Fruit fly (Drosophila melanogaster) whole organism, embryonic: Measurements from ENCODE around the gene InR.

Source experiments
- B-H2 ChIP-seq: fragments of 200-800 bp; sonication (Bioruptor generic); optimal IDR thresholded peaks from 2 replicates; lab custom pipeline; 2018; ENCODE audit warnings: missing biosample characterization, mild to moderate bottlenecking, missing genetic modification characterization
- Blimp-1 ChIP-seq: fragments of 200-800 bp; sonication (Bioruptor generic); optimal IDR thresholded peaks from 3 replicates; lab custom pipeline; 2018; ENCODE audit warnings: missing biosample characterization, missing genetic modification characterization, mild to moderate bottlenecking, moderate library complexity, missing genetic modification reagents
- CG10462 ChIP-seq: fragments of 200-800 bp; sonication (Bioruptor generic); optimal IDR thresholded peaks from 2 replicates; lab custom pipeline; 2016; ENCODE audit warnings: missing biosample characterization, missing genetic modification characterization
- CG10979 ChIP-seq: fragments of 200-800 bp; sonication (Bioruptor generic); optimal IDR thresholded peaks from 2 replicates; lab custom pipeline; 2018; ENCODE audit warnings: missing biosample characterization, mild to moderate bottlenecking, missing genetic modification characterization, moderate library complexity
- CG12071 ChIP-seq: fragments of 200-800 bp; sonication (Bioruptor generic); optimal IDR thresholded peaks from 3 replicates; lab custom pipeline; 2018; ENCODE audit warnings: missing biosample characterization, mild to moderate bottlenecking, missing genetic modification characterization
- CG12391 ChIP-seq: fragments of 200-800 bp; sonication (Bioruptor generic); optimal IDR thresholded peaks from 3 replicates; lab custom pipeline; 2018; ENCODE audit warnings: missing biosample characterization, mild to moderate bottlenecking, missing genetic modification characterization, moderate library complexity
- CG13894 ChIP-seq: fragments of 200-800 bp; sonication (Bioruptor generic); optimal IDR thresholded peaks from 3 replicates; lab custom pipeline; 2018; ENCODE audit warnings: missing biosample characterization, mild to moderate bottlenecking, missing genetic modification characterization, moderate library complexity
- CG1832 ChIP-seq: fragments of 200-800 bp; sonication (Bioruptor generic); optimal IDR thresholded peaks from 2 replicates; lab custom pipeline; 2017; ENCODE audit warnings: missing biosample characterization, mild to moderate bottlenecking, missing genetic modification characterization, inconsistent platforms
- CG2712 ChIP-seq: fragments of 200-800 bp; optimal IDR thresholded peaks from 3 replicates; lab custom pipeline; 2019; ENCODE audit warnings: missing biosample characterization, mild to moderate bottlenecking, missing genetic modification characterization, moderate library complexity
- CG31441 ChIP-seq: fragments of 200-800 bp; sonication (Bioruptor generic); IDR thresholded peaks from 2 replicates; pipeline ENCODE4 v1.3.6; 2022; ENCODE audit warnings: missing biosample characterization, missing genetic modification characterization
- CG33213 ChIP-seq: fragments of 200-800 bp; sonication (Bioruptor generic); optimal IDR thresholded peaks from 3 replicates; lab custom pipeline; 2016; ENCODE audit warnings: missing biosample characterization, missing genetic modification characterization
- CG4360 ChIP-seq: fragments of 200-800 bp; sonication (Bioruptor generic); IDR thresholded peaks from 2 replicates; pipeline ENCODE4 v1.3.6; 2022; ENCODE audit warnings: missing biosample characterization, missing genetic modification characterization
- CG4730 ChIP-seq: fragments of 200-800 bp; sonication (Bioruptor generic); IDR thresholded peaks from 2 replicates; pipeline ENCODE4 v1.3.6; 2022; ENCODE audit warnings: missing biosample characterization, missing genetic modification characterization
- CG6254 ChIP-seq: fragments of 200-800 bp; sonication (Bioruptor generic); optimal IDR thresholded peaks from 3 replicates; lab custom pipeline; 2017; ENCODE audit warnings: mild to moderate bottlenecking, missing biosample characterization, missing genetic modification reagents, missing genetic modification characterization
- CG6683 ChIP-seq: fragments of 200-800 bp; sonication (Bioruptor generic); optimal IDR thresholded peaks from 2 replicates; lab custom pipeline; 2017; ENCODE audit warnings: missing biosample characterization, mild to moderate bottlenecking, missing genetic modification characterization, missing genetic modification reagents
- CG9876 ChIP-seq: fragments of 200-800 bp; sonication (Bioruptor generic); optimal IDR thresholded peaks from 2 replicates; lab custom pipeline; 2016; ENCODE audit warnings: missing biosample characterization, missing genetic modification characterization
- CHES-1-like ChIP-seq: fragments of 200-800 bp; sonication (Bioruptor generic); optimal IDR thresholded peaks from 2 replicates; lab custom pipeline; 2016; ENCODE audit warnings: missing biosample characterization, missing genetic modification characterization
- Chrac-16 ChIP-seq: fragments of 200-800 bp; sonication (Bioruptor generic); optimal IDR thresholded peaks from 3 replicates; lab custom pipeline; 2016; ENCODE audit warnings: missing biosample characterization, missing genetic modification characterization
- Dref ChIP-seq: fragments of 200-800 bp; sonication (Bioruptor generic); IDR thresholded peaks from 2 replicates; pipeline ENCODE4 v1.3.6; 2022; ENCODE audit warnings: missing biosample characterization, missing genetic modification characterization
- Eip74EF ChIP-seq, 2 experiments: fragments of 200-800 bp in 1 of 2; fragments of >200 bp in 1 of 2; sonication (Bioruptor generic) in 1 of 2; optimal IDR thresholded peaks; 2 replicates each; lab custom pipeline; 2017 to 2019; ENCODE audit warnings: missing biosample characterization in 2 of 2, missing genetic modification characterization in 2 of 2, mild to moderate bottlenecking in 1 of 2, moderate library complexity in 1 of 2
- GATAe ChIP-seq: fragments of 200-800 bp; sonication (Bioruptor generic); conservative IDR thresholded peaks from 2 replicates; pipeline ENCODE4 v1.3.6; 2022; ENCODE audit warnings: missing biosample characterization, missing genetic modification characterization
- Hr78 ChIP-seq, 2 experiments: fragments of 200-800 bp in 1 of 2; fragments of >200 bp in 1 of 2; sonication (Bioruptor generic) in 1 of 2; optimal IDR thresholded peaks; 2 replicates each; lab custom pipeline; 2017 to 2019; ENCODE audit warnings: missing biosample characterization in 2 of 2, missing genetic modification characterization in 2 of 2, mild to moderate bottlenecking in 1 of 2, moderate library complexity in 1 of 2
- NC2α ChIP-seq: fragments of 200-800 bp; sonication (Bioruptor generic); optimal IDR thresholded peaks from 2 replicates; lab custom pipeline; 2016; ENCODE audit warnings: missing biosample characterization, missing genetic modification characterization
- Neu2 ChIP-seq: fragments of 200-800 bp; sonication (Bioruptor generic); optimal IDR thresholded peaks from 3 replicates; lab custom pipeline; 2016; ENCODE audit warnings: missing biosample characterization, missing genetic modification characterization, borderline replicate concordance
- Stat92E ChIP-seq, 3 experiments: fragments of >200 bp in 2 of 3; fragments of 200-800 bp in 1 of 3; sonication (Bioruptor generic) in 1 of 3; optimal IDR thresholded peaks; 2 replicates each; lab custom pipeline; 2017 to 2019; ENCODE audit warnings: missing biosample characterization in 3 of 3, missing genetic modification characterization in 3 of 3, mild to moderate bottlenecking in 1 of 3, moderate library complexity in 1 of 3
- Usf ChIP-seq: fragments of 200-800 bp; sonication (Bioruptor generic); optimal IDR thresholded peaks from 2 replicates; lab custom pipeline; 2017; ENCODE audit warnings: missing genotype, missing biosample characterization, missing genetic modification characterization
- ase ChIP-seq: fragments of 200-800 bp; sonication (Bioruptor generic); IDR thresholded peaks from 3 replicates; pipeline ENCODE4 v1.3.6; 2022; ENCODE audit warnings: missing biosample characterization, missing genetic modification characterization
- bcd ChIP-seq: fragments of 200-800 bp; sonication (Bioruptor generic); optimal IDR thresholded peaks from 2 replicates; lab custom pipeline; 2017; ENCODE audit warnings: missing biosample characterization, mild to moderate bottlenecking, missing genetic modification characterization
- bigmax ChIP-seq: fragments of 200-800 bp; sonication (Bioruptor generic); optimal IDR thresholded peaks from 2 replicates; lab custom pipeline; 2018; ENCODE audit warnings: missing biosample characterization, mild to moderate bottlenecking, missing genetic modification characterization
- caup ChIP-seq: fragments of 200-800 bp; sonication (Bioruptor generic); optimal IDR thresholded peaks from 3 replicates; lab custom pipeline; 2017; ENCODE audit warnings: missing biosample characterization, mild to moderate bottlenecking, missing genetic modification characterization, moderate library complexity; ENCODE audit not compliant: severe bottlenecking
- ci ChIP-seq: fragments of 200-800 bp; sonication (Bioruptor generic); IDR thresholded peaks from 3 replicates; pipeline ENCODE4 v1.3.6; 2022; ENCODE audit warnings: missing biosample characterization, missing genetic modification characterization
- crol ChIP-seq: fragments of 200-800 bp; sonication (Bioruptor generic); IDR thresholded peaks from 2 replicates; pipeline ENCODE4 v1.3.6; 2022; ENCODE audit warnings: missing biosample characterization, missing genetic modification characterization
- dan ChIP-seq: fragments of 200-800 bp; sonication (Bioruptor generic); IDR thresholded peaks from 2 replicates; pipeline ENCODE4 v1.3.6; 2022; ENCODE audit warnings: missing biosample characterization, missing genetic modification characterization
- ewg ChIP-seq: fragments of 200-800 bp; sonication (Bioruptor generic); optimal IDR thresholded peaks from 3 replicates; lab custom pipeline; 2017; ENCODE audit warnings: mild to moderate bottlenecking, missing biosample characterization, missing genetic modification reagents, missing genetic modification characterization
- ind ChIP-seq: fragments of 200-800 bp; sonication (Bioruptor generic); optimal IDR thresholded peaks from 3 replicates; lab custom pipeline; 2016; ENCODE audit warnings: missing biosample characterization, missing genetic modification characterization
- insv ChIP-seq, 2 experiments: fragments of 200-800 bp; sonication (Bioruptor generic); optimal IDR thresholded peaks; 3 replicates each; lab custom pipeline; 2016 to 2018; ENCODE audit warnings: missing biosample characterization in 2 of 2, missing genetic modification characterization in 2 of 2
- lbe ChIP-seq: fragments of 200-800 bp; sonication (Bioruptor generic); optimal IDR thresholded peaks from 2 replicates; lab custom pipeline; 2016; ENCODE audit warnings: missing biosample characterization, mild to moderate bottlenecking, missing genetic modification characterization
- mam ChIP-seq: fragments of 200-800 bp; sonication (Bioruptor generic); optimal IDR thresholded peaks from 3 replicates; lab custom pipeline; 2016; ENCODE audit warnings: missing biosample characterization, missing genetic modification characterization
- nau ChIP-seq: fragments of 200-800 bp; sonication (Bioruptor generic); optimal IDR thresholded peaks from 3 replicates; lab custom pipeline; 2017; ENCODE audit warnings: missing biosample characterization, mild to moderate bottlenecking, missing genetic modification characterization, missing genetic modification reagents
- nerfin-1 ChIP-seq: fragments of 200-800 bp; sonication (Bioruptor generic); optimal IDR thresholded peaks from 3 replicates; lab custom pipeline; 2019; ENCODE audit warnings: missing biosample characterization, mild to moderate bottlenecking, missing genetic modification characterization, moderate library complexity
- nerfin-2 ChIP-seq: fragments of 200-800 bp; sonication (Bioruptor generic); IDR thresholded peaks from 2 replicates; pipeline ENCODE4 v1.3.6; 2022; ENCODE audit warnings: missing biosample characterization, missing genetic modification characterization; ENCODE audit not compliant: partially characterized antibody
- nom ChIP-seq: fragments of 200-800 bp; sonication (Bioruptor generic); optimal IDR thresholded peaks from 2 replicates; lab custom pipeline; 2017; ENCODE audit warnings: missing biosample characterization, missing genetic modification characterization, mild to moderate bottlenecking, moderate library complexity, missing genetic modification reagents
- p53 ChIP-seq: fragments of 200-800 bp; sonication (Bioruptor generic); optimal IDR thresholded peaks from 2 replicates; lab custom pipeline; 2016; ENCODE audit warnings: missing biosample characterization, missing genetic modification characterization
- salm ChIP-seq: fragments of 200-800 bp; sonication (Bioruptor generic); optimal IDR thresholded peaks from 2 replicates; lab custom pipeline; 2018; ENCODE audit warnings: missing biosample characterization, mild to moderate bottlenecking, missing genetic modification characterization
- sna ChIP-seq: fragments of 200-800 bp; sonication (Bioruptor generic); IDR thresholded peaks from 2 replicates; pipeline ENCODE4 v1.3.6; 2022; ENCODE audit warnings: missing biosample characterization, missing genetic modification characterization; ENCODE audit not compliant: partially characterized antibody
- ssp ChIP-seq: fragments of 200-800 bp; sonication (Bioruptor generic); IDR thresholded peaks from 2 replicates; pipeline ENCODE4 v1.3.6; 2022; ENCODE audit warnings: missing biosample characterization, missing genetic modification characterization
- tin ChIP-seq: fragments of 200-800 bp; sonication (Bioruptor generic); optimal IDR thresholded peaks from 3 replicates; lab custom pipeline; 2016; ENCODE audit warnings: missing biosample characterization, missing genetic modification characterization
- twi ChIP-seq: fragments of 200-800 bp; optimal IDR thresholded peaks from 2 replicates; lab custom pipeline; 2019; ENCODE audit warnings: missing biosample characterization, mild to moderate bottlenecking, missing genetic modification characterization, moderate library complexity
- unc-4 ChIP-seq: fragments of 200-800 bp; sonication (Bioruptor generic); IDR thresholded peaks from 2 replicates; pipeline ENCODE4 v1.3.6; 2022; ENCODE audit warnings: missing biosample characterization, missing genetic modification characterization; ENCODE audit not compliant: partially characterized antibody

Gene InR

DNA sequence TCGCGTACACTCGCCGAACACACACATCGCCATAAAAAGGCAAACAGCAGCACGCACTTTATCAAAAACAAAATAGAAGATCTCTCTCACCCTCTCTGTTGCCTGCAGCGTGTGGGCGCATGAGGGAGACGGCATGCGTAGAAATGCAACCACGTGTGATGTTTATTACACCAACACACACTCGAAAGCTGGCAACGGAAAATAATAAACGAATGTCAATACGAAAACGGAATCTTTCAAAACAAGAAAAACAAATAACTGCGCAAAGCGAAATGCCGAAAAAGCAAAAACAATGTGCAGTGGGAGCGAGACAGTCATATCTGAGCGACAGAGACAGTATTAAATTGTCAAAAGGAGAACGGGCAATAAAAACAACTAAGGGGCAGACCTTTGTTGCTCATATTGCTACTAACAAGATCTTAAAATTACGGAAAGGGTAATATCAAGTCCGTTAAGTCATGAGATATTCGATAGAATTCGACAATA lies 5.8 kb downstream of the InR start (continued):
- TF ChIP-seq Blimp-1 (GFP tag; lab: Kevin White, UChicago) (peak; percentile 65), CG4360 (no peak), NC2α (GFP tag; lab: Kevin White, UChicago) (peak; percentile 94), CG9876 (GFP tag; lab: Kevin White, UChicago) (peak; percentile 65), ssp (GFP tag; lab: Robert Waterston, UW) (no peak), CG1832 (GFP tag; lab: Kevin White, UChicago) (peak; percentile 88), crol (GFP tag; lab: Robert Waterston, UW) (no peak), nom (GFP tag; lab: Kevin White, UChicago) (peak; percentile 64), unc-4 (no peak), CG6254 (GFP tag; lab: Kevin White, UChicago) (peak; percentile 81), ase (GFP tag; lab: Robert Waterston, UW) (no peak), CHES-1-like (GFP tag; lab: Kevin White, UChicago) (peak; percentile 93), CG2712 (peak; percentile 42), CG10462 (no peak), p53 (GFP tag; lab: Kevin White, UChicago) (peak; percentile 67), GATAe (GFP tag; lab: Robert Waterston, UW) (no peak), Usf (GFP tag; lab: Kevin White, UChicago) (peak; percentile 71), bigmax (GFP tag; lab: Kevin White, UChicago) (peak; percentile 73), CG6683 (GFP tag; lab: Kevin White, UChicago) (peak; percentile 85), CG12391 (tag; lab: Kevin White, UChicago) (peak; percentile 13), mam (GFP tag; lab: Kevin White, UChicago) (no peak), Eip74EF (GFP tag; optimal IDR thresholded peaks at IDR 0.05; lab: Kevin White, UChicago) (peak in 1 of 2 experiments; percentile 85), Hr78 (GFP tag; optimal IDR thresholded peaks at IDR 0.05; lab: Kevin White, UChicago) (peak in 1 of 2 experiments; percentile 84), nau (GFP tag; lab: Kevin White, UChicago) (peak; percentile 92), CG12071 (peak; percentile 87), dan (GFP tag; lab: Robert Waterston, UW) (no peak), sna (GFP tag; lab: Robert Waterston, UW) (no peak), CG33213 (GFP tag; lab: Kevin White, UChicago) (peak; percentile 86), twi (peak; percentile 98), nerfin-2 (no peak), CG10979 (tag; lab: Kevin White, UChicago) (peak; percentile 35), nerfin-1 (tag; lab: Kevin White, UChicago) (peak; percentile 93), Stat92E (GFP tag; optimal IDR thresholded peaks at IDR 0.05; lab: Kevin White, UChicago) (peak in 1 of 3 experiments; percentile 89), salm (tag; lab: Kevin White, UChicago) (peak; percentile 28), lbe (GFP tag; lab: Kevin White, UChicago) (peak; percentile 84), bcd (GFP tag; lab: Kevin White, UChicago) (peak; percentile 63), B-H2 (peak; percentile 78), CG31441 (GFP tag; lab: Robert Waterston, UW) (no peak), CG13894 (tag; lab: Kevin White, UChicago) (peak; percentile 79), ewg (GFP tag; lab: Kevin White, UChicago) (peak; percentile 72), insv (GFP tag; optimal IDR thresholded peaks at IDR 0.05; lab: Kevin White, UChicago) (peak in 1 of 2 experiments; percentile 70), ci (GFP tag; lab: Robert Waterston, UW) (no peak), ind (no peak), Dref (GFP tag; lab: Robert Waterston, UW) (no peak), Neu2 (GFP tag; lab: Kevin White, UChicago) (peak; percentile 69), caup (GFP tag; lab: Kevin White, UChicago) (peak; percentile 84), tin (GFP tag; lab: Kevin White, UChicago) (no peak), CG4730 (GFP tag; lab: Robert Waterston, UW) (no peak), Chrac-16 (GFP tag; lab: Kevin White, UChicago) (no peak)
